Worm (Caenorhabditis elegans) whole organism, early embryonic: ENCODE results near the gene Y49F6B.14.
"Not testable (repeated sequence)": the region's sequence is repeated elsewhere in the genome, so short reads cannot be mapped to it uniquely, and the experiment has no call there.

Experiments used
- B0310.2 ChIP-seq: sonication (generic microtip); optimal IDR thresholded peaks from 2 replicates; lab custom pipeline; 2016; ENCODE audit warnings: mild to moderate bottlenecking, missing genetic modification characterization, missing compliant biosample characterization
- F13C5.2 ChIP-seq: sonication (generic microtip); optimal IDR thresholded peaks from 2 replicates; lab custom pipeline; 2017; ENCODE audit warnings: mild to moderate bottlenecking, missing genetic modification characterization, inconsistent platforms, missing compliant biosample characterization
- aly-1 ChIP-seq: sonication (generic microtip); optimal IDR thresholded peaks from 2 replicates; lab custom pipeline; 2016; ENCODE audit warnings: missing genetic modification characterization, missing compliant biosample characterization
- ama-1 ChIP-seq: fragments of 150-350 bp; optimal IDR thresholded peaks from 2 replicates; lab custom pipeline; 2014
- ceh-13 ChIP-seq: fragments of 200-800 bp; sonication (Bioruptor generic); optimal IDR thresholded peaks from 2 replicates; lab custom pipeline; 2018; ENCODE audit warnings: mild to moderate bottlenecking, missing genetic modification characterization, missing compliant biosample characterization
- ceh-36 ChIP-seq: sonication (generic microtip); optimal IDR thresholded peaks from 2 replicates; lab custom pipeline; 2016; ENCODE audit warnings: missing genetic modification characterization, inconsistent platforms, missing compliant biosample characterization
- ets-7 ChIP-seq: sonication (generic microtip); optimal IDR thresholded peaks from 2 replicates; lab custom pipeline; 2016; ENCODE audit warnings: missing genotype, missing genetic modification characterization, missing compliant biosample characterization
- flt-1 ChIP-seq: fragments of 200-800 bp; sonication (Bioruptor generic); IDR thresholded peaks from 2 replicates; pipeline ENCODE4 v1.3.6; 2022; ENCODE audit warnings: missing genetic modification characterization, missing compliant biosample characterization
- hmbx-1 ChIP-seq: sonication (generic microtip); optimal IDR thresholded peaks from 2 replicates; lab custom pipeline; 2016; ENCODE audit warnings: mild to moderate bottlenecking, missing genetic modification characterization, missing compliant biosample characterization
- hmg-4 ChIP-seq: fragments of 200-800 bp; sonication (Bioruptor generic); optimal IDR thresholded peaks from 2 replicates; lab custom pipeline; 2018; ENCODE audit warnings: mild to moderate bottlenecking, missing genetic modification characterization, missing compliant biosample characterization
- hnd-1 ChIP-seq: sonication (generic microtip); optimal IDR thresholded peaks from 2 replicates; lab custom pipeline; 2016; ENCODE audit warnings: missing genetic modification characterization, missing compliant biosample characterization
- pes-1 ChIP-seq: fragments of 200-800 bp; sonication (Bioruptor generic); IDR thresholded peaks from 2 replicates; pipeline ENCODE4 v1.3.6; 2022; ENCODE audit warnings: missing genetic modification reagents, missing genetic modification characterization, missing compliant biosample characterization
- scrt-1 ChIP-seq: fragments of 200-800 bp; sonication (Bioruptor generic); IDR thresholded peaks from 2 replicates; pipeline ENCODE4 v1.3.6; 2022; ENCODE audit warnings: missing genetic modification characterization, missing compliant biosample characterization
- sea-1 ChIP-seq: fragments of 200-800 bp; sonication (Bioruptor generic); conservative IDR thresholded peaks from 2 replicates; pipeline ENCODE4 v1.3.6; 2022; ENCODE audit warnings: missing genetic modification characterization, missing compliant biosample characterization
- tbx-11 ChIP-seq: fragments of 200-800 bp; sonication (Bioruptor generic); IDR thresholded peaks from 2 replicates; pipeline ENCODE4 v1.3.6; 2022; ENCODE audit warnings: missing genetic modification characterization, missing compliant biosample characterization
- tbx-37 ChIP-seq: fragments of 200-800 bp; sonication (Bioruptor generic); conservative IDR thresholded peaks from 2 replicates; pipeline ENCODE4 v1.3.6; 2022; ENCODE audit warnings: missing genetic modification reagents, missing genetic modification characterization, missing compliant biosample characterization
- tra-4 ChIP-seq: sonication (generic microtip); optimal IDR thresholded peaks from 2 replicates; lab custom pipeline; 2017; ENCODE audit warnings: missing genetic modification characterization, missing compliant biosample characterization

Y49F6B.14 gene

DNA sequence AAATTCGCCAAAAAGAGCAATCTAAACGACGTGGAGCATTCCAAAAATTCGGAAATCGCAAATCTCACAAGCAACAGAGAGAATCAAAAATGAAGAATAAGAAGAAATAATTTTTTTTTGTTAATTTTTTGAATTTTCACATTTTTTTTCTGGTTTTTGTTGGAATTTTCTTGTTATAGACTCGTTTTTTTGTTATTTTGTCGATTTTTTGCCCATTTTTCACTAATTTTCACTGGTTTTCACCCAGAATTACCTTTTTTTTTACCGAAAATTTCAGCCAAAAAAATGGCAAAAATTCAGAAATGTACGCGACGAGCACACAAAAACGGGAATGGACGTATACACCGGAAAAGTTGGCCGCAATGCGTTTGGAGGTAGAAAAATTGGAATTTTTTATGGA lies 10.6 kb downstream of the Y49F6B.14 start, which contains the start of gene cyh-1:
cyh-1 (plus strand) TSS at position 301 of the 400 bp plus-strand sequence.
- TF ChIP-seq tbx-37 (GFP tag; lab: Robert Waterston, UW) (no peak), flt-1 (GFP tag; lab: Robert Waterston, UW) (no peak), aly-1 (no peak), tra-4 (tag; lab: Kevin White, UChicago) (no peak), B0310.2 (tag; lab: Kevin White, UChicago) (no peak)

DNA sequence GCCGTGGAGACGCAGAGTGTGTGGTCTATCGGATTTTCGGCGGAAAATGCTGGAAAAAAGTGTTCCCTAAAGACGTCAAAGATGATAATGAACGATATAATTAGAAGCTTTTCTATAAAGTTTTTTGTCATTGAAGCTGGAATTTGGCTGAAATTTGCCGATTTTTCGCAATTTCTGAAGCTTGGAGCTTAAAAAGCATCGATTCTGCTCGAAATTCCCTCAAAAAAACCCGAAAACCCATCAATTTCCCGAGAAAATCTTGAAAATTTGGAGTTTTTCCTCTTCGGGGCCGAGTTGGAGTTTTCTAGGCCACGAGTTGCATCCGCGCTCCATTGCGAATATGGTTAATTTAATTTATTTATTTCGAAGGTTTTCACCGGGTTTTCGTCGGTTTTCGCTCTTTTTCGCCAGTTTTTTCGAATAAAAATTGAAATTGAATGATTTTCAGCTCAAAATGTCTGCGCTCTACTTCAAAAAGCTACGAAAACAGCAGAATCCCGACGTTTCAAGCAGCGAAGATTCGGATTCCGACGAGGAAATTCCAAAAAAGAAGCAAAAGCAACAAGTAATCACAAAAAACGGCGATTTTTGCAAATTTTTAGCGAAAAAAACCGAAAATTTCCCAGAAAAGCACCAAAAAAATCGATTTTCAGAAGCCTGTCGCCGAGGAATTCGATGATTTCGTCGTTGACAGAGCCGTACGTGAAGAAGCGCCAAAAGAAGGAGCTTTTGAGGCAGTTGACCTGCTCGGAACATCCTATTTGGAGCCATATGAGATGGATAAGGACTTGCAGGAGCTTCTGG lies 12.6 kb downstream of the Y49F6B.14 start, which contains the start of the genes col-71 and Y49F6B.2:
col-71 (minus strand) TSS at position 51 of the 804 bp plus-strand sequence.
Y49F6B.2 (plus strand) TSS at position 449 of the 804 bp plus-strand sequence.
- no peak for TF ChIP-seq B0310.2 (tag; lab: Kevin White, UChicago)
- TF ChIP-seq sea-1 (GFP tag; lab: Robert Waterston, UW) = 0 out of 2 replicates have a peak, but pooled peaks have one; percentile 55
- no peak for TF ChIP-seq hnd-1
- TF ChIP-seq F13C5.2 (tag; lab: Kevin White, UChicago) = peak; percentile 59
- TF ChIP-seq aly-1 = no peak
- peak; percentile 61 for TF ChIP-seq tbx-37 (GFP tag; lab: Robert Waterston, UW)
- TF ChIP-seq hmbx-1 (tag; lab: Kevin White, UChicago) = peak; percentile 17
- no peak for TF ChIP-seq ama-1 (lab: Kevin White, UChicago)
- no peak; the same call in 1 of the 2 replicates for TF ChIP-seq tbx-11
- TF ChIP-seq pes-1 = peak; percentile 79
- TF ChIP-seq ets-7 (tag; lab: Kevin White, UChicago) = peak; percentile 10
- TF ChIP-seq tra-4 (tag; lab: Kevin White, UChicago) = no peak
- no peak for TF ChIP-seq ceh-13
- no peak for TF ChIP-seq ceh-36 (tag; lab: Kevin White, UChicago)
- no peak for TF ChIP-seq flt-1 (GFP tag; lab: Robert Waterston, UW)
- peak; percentile 36 for TF ChIP-seq hmg-4
- 0 out of 2 replicates have a peak, but pooled peaks have one; percentile 42 for TF ChIP-seq scrt-1

- TF ChIP-seq scrt-1 = no peak
- no peak for TF ChIP-seq aly-1
- no peak for TF ChIP-seq ceh-13
- peak; percentile 40; the same call in 1 of the 2 replicates for TF ChIP-seq pes-1
Measured at ce11 chrII:3502011-3502410, 13.3 kb downstream of the Y49F6B.14 start.

ce11 chrII:3500373-3500772 lies 14.9 kb downstream of the Y49F6B.14 start:
- TF ChIP-seq F13C5.2 (tag; lab: Kevin White, UChicago) (no peak), ceh-36 (tag; lab: Kevin White, UChicago) (no peak), flt-1 (GFP tag; lab: Robert Waterston, UW) (no peak), ceh-13 (no peak), hmbx-1 (tag; lab: Kevin White, UChicago) (no peak), tbx-11 (no peak), B0310.2 (tag; lab: Kevin White, UChicago) (no peak), scrt-1 (no peak), pes-1 (no peak), tbx-37 (GFP tag; lab: Robert Waterston, UW) (no peak), hnd-1 (no peak), hmg-4 (no peak), aly-1 (no peak), sea-1 (GFP tag; lab: Robert Waterston, UW) (no peak), ets-7 (tag; lab: Kevin White, UChicago) (no peak)

- TF ChIP-seq ets-7 (tag; lab: Kevin White, UChicago) (no peak), tbx-11 (no peak), flt-1 (GFP tag; lab: Robert Waterston, UW) (no peak), hmbx-1 (tag; lab: Kevin White, UChicago) (no peak), tbx-37 (GFP tag; lab: Robert Waterston, UW) (no peak), ceh-36 (tag; lab: Kevin White, UChicago) (no peak), hmg-4 (no peak), sea-1 (GFP tag; lab: Robert Waterston, UW) (no peak), aly-1 (no peak), pes-1 (no peak)
Measured at ce11 chrII:3499386-3499785, 15.9 kb downstream of the Y49F6B.14 start, which contains the start of gene Y49F6B.9. Gene Y49F6B.9 (minus strand): TSS chrII:3499387.

- TF ChIP-seq tra-4 (tag; lab: Kevin White, UChicago); tbx-37 (GFP tag; lab: Robert Waterston, UW); B0310.2 (tag; lab: Kevin White, UChicago): not testable (repeated sequence)
Measured at ce11 chrII:3490797-3491196, 24.5 kb downstream of the Y49F6B.14 start, which contains the start of gene fbxb-112. Gene fbxb-112 (plus strand): TSS chrII:3491097.

ce11 chrII:3482231-3482630 lies 33.1 kb downstream of the Y49F6B.14 start, which contains the start of gene smu-2:
Gene smu-2 (plus strand): TSS chrII:3482408.
- TF ChIP-seq hnd-1 (no peak), pes-1 (peak; percentile 61; the same call in 1 of the 2 replicates), sea-1 (GFP tag; lab: Robert Waterston, UW) (0 out of 2 replicates have a peak, but pooled peaks have one; percentile 6), flt-1 (GFP tag; lab: Robert Waterston, UW) (0 out of 2 replicates have a peak, but pooled peaks have one; percentile 17), tbx-37 (GFP tag; lab: Robert Waterston, UW) (peak; percentile 68), tra-4 (tag; lab: Kevin White, UChicago) (no peak), hmbx-1 (tag; lab: Kevin White, UChicago) (no peak), aly-1 (no peak), ceh-13 (no peak)
